Comparison of ENCODE assay signal across 6 worm cellular contexts in the genomic region with DNA sequence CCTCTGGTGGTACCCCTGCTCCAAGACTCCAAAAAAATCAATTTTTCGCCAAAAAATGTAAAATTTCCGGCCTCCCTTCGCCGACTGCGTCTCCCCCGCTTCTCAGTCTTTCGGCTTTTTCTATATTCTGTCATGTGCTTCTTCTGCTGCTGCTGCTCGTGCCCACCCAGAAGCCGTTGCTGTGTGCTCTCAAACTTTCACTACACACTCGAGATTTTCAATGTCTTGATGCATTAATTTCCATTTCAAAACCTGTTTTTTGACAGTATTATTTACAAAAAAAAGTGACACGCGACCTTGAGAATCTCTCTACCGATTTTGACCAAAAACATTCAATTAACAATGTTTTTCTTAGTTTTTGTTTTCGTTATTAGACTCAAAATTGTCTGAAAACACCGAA.
TF ChIP-seq lines count a peak whose summit lies in the region.

No protein-coding gene starts in this region.

TF ChIP-seq in whole organism, L1 larva, 84 proteins besides CTCF, POLR2A, EP300 and RAD21 (continues in another document):
- TF ChIP-seq hpl-2 (GFP tag; optimal IDR thresholded peaks at IDR 0.05; lab: Kevin White, UChicago) (no peak), efl-1 (optimal IDR thresholded peaks at IDR 0.05; lab: Kevin White, UChicago) (no peak), efl-1 (GFP tag; optimal IDR thresholded peaks at IDR 0.05 in 1 of 2; lab: Kevin White, UChicago) (peak in 1 of 2 experiments; percentile 50), nhr-71 (tag; optimal IDR thresholded peaks at IDR 0.05; lab: Kevin White, UChicago) (peak; percentile 35), nhr-20 (tag; optimal IDR thresholded peaks at IDR 0.05; lab: Kevin White, UChicago) (peak; percentile 30), grh-1 (GFP tag; IDR thresholded peaks at IDR 0.05; lab: Robert Waterston, UW) (peak; percentile 71), lsy-2 (tag; optimal IDR thresholded peaks at IDR 0.05; lab: Kevin White, UChicago) (peak in 1 of 2 experiments; percentile 22), nhr-47 (tag; optimal IDR thresholded peaks at IDR 0.05; lab: Kevin White, UChicago) (peak; percentile 11), lin-14 (GFP tag; optimal IDR thresholded peaks at IDR 0.05; lab: Kevin White, UChicago) (peak; percentile 50), blmp-1 (tag; optimal IDR thresholded peaks at IDR 0.05; lab: Kevin White, UChicago) (peak; percentile 73), ama-1 (optimal IDR thresholded peaks at IDR 0.05; lab: Kevin White, UChicago) (no peak), fkh-8 (tag; optimal IDR thresholded peaks at IDR 0.05; lab: Kevin White, UChicago) (peak; percentile 15), snu-23 (GFP tag; optimal IDR thresholded peaks at IDR 0.05; lab: Kevin White, UChicago) (peak; percentile 10), nhr-85 (tag; lab: Kevin White, UChicago) (peak; percentile 83), unc-30 (tag; optimal IDR thresholded peaks at IDR 0.05; lab: Kevin White, UChicago) (no peak)

TF ChIP-seq in whole organism, L2 larva, 48 proteins besides CTCF, POLR2A, EP300 and RAD21 (continues in another document):
- TF ChIP-seq ztf-11 (tag; optimal IDR thresholded peaks at IDR 0.05; lab: Kevin White, UChicago), result no peak
- TF ChIP-seq blmp-1 (tag; optimal IDR thresholded peaks at IDR 0.05; lab: Kevin White, UChicago; ENCODE audit: insufficient read depth), result peak; percentile 36
- TF ChIP-seq mdl-1 (tag; optimal IDR thresholded peaks at IDR 0.05; lab: Kevin White, UChicago), result no peak
- no peak for TF ChIP-seq fos-1 (tag; optimal IDR thresholded peaks at IDR 0.05; lab: Kevin White, UChicago)
- TF ChIP-seq ceh-82 (tag; optimal IDR thresholded peaks at IDR 0.05; lab: Kevin White, UChicago), result no peak
- TF ChIP-seq lin-11 (tag; optimal IDR thresholded peaks at IDR 0.05; lab: Kevin White, UChicago), result no peak
- no peak for TF ChIP-seq R02D3.7 (tag; optimal IDR thresholded peaks at IDR 0.05; lab: Kevin White, UChicago)
- no peak for TF ChIP-seq peb-1 (tag; optimal IDR thresholded peaks at IDR 0.05; lab: Kevin White, UChicago)
- no peak for TF ChIP-seq Y55F3AM.14 (GFP tag; optimal IDR thresholded peaks at IDR 0.05; lab: Kevin White, UChicago)
- no peak for TF ChIP-seq mbf-1 (tag; optimal IDR thresholded peaks at IDR 0.05; lab: Kevin White, UChicago)
- peak; percentile 32 for TF ChIP-seq C34F6.9 (tag; optimal IDR thresholded peaks at IDR 0.05; lab: Kevin White, UChicago)
- no peak for TF ChIP-seq nhr-6 (tag; optimal IDR thresholded peaks at IDR 0.05; lab: Kevin White, UChicago)
- peak; percentile 22 for TF ChIP-seq unc-55 (GFP tag; optimal IDR thresholded peaks at IDR 0.05; lab: Kevin White, UChicago)
- TF ChIP-seq lsy-2 (tag; optimal IDR thresholded peaks at IDR 0.05; lab: Kevin White, UChicago), result peak in 1 of 2 experiments; percentile 12

TF ChIP-seq in whole organism, L3 larva, 47 proteins besides CTCF, POLR2A, EP300 and RAD21:
- TF ChIP-seq egl-27 (tag; optimal IDR thresholded peaks at IDR 0.05; lab: Kevin White, UChicago) (no peak), nhr-23 (tag; optimal IDR thresholded peaks at IDR 0.05; lab: Kevin White, UChicago) (no peak), ZK546.5 (tag; optimal IDR thresholded peaks at IDR 0.05; lab: Kevin White, UChicago) (no peak), nhr-12 (tag; optimal IDR thresholded peaks at IDR 0.05; lab: Kevin White, UChicago) (no peak), aly-2 (tag; optimal IDR thresholded peaks at IDR 0.05; lab: Kevin White, UChicago) (no peak), nhr-67 (tag; optimal IDR thresholded peaks at IDR 0.05; lab: Kevin White, UChicago) (no peak), nhr-77 (tag; optimal IDR thresholded peaks at IDR 0.05; lab: Kevin White, UChicago) (no peak), lin-39 (tag; optimal IDR thresholded peaks at IDR 0.05; lab: Kevin White, UChicago) (peak; percentile 40), nfya-1 (tag; optimal IDR thresholded peaks at IDR 0.05; lab: Kevin White, UChicago; ENCODE audit: insufficient read depth) (peak; percentile 44), nhr-25 (tag; optimal IDR thresholded peaks at IDR 0.05; lab: Kevin White, UChicago) (peak; percentile 36)

TF ChIP-seq in whole organism, L4 larva, 104 proteins besides CTCF, POLR2A, EP300 and RAD21:
- TF ChIP-seq ztf-7 (tag; optimal IDR thresholded peaks at IDR 0.05; lab: Kevin White, UChicago) (no peak), hlh-30 (tag; optimal IDR thresholded peaks at IDR 0.05; lab: Kevin White, UChicago; ENCODE audit: insufficient read depth) (peak; percentile 80), mes-2 (tag; optimal IDR thresholded peaks at IDR 0.05; lab: Kevin White, UChicago; ENCODE audit: poor library complexity, severe bottlenecking) (peak; percentile 31), egl-43 (GFP tag; IDR thresholded peaks at IDR 0.05; lab: Robert Waterston, UW) (0 out of 2 replicates have a peak, but pooled peaks have one; percentile 48), F26F4.8 (GFP tag; conservative IDR thresholded peaks at IDR 0.05; lab: Robert Waterston, UW) (no peak)

TF ChIP-seq in whole organism, late embryonic, 69 proteins besides CTCF, POLR2A, EP300 and RAD21:
- TF ChIP-seq pqm-1 (tag; optimal IDR thresholded peaks at IDR 0.05; lab: Kevin White, UChicago), result no peak
- peak; percentile 52 for TF ChIP-seq hlh-30 (tag; optimal IDR thresholded peaks at IDR 0.05; lab: Kevin White, UChicago; ENCODE audit: insufficient read depth)

TF ChIP-seq in whole organism, young adult, 124 proteins besides CTCF, POLR2A, EP300 and RAD21:
- TF ChIP-seq ztf-3 (GFP tag; optimal IDR thresholded peaks at IDR 0.05; lab: Kevin White, UChicago) (no peak), lin-40 (tag; optimal IDR thresholded peaks at IDR 0.05; lab: Kevin White, UChicago) (no peak), gei-17 (GFP tag; optimal IDR thresholded peaks at IDR 0.05; lab: Kevin White, UChicago) (no peak), hmg-1.2 (GFP tag; IDR thresholded peaks at IDR 0.05; lab: Robert Waterston, UW) (peak; percentile 41; the same call in 1 of the 2 replicates), lsy-27 (tag; optimal IDR thresholded peaks at IDR 0.05; lab: Kevin White, UChicago; ENCODE audit: borderline replicate concordance, insufficient read depth) (no peak), zfh-2 (GFP tag; conservative IDR thresholded peaks at IDR 0.05; lab: Robert Waterston, UW) (0 out of 2 replicates have a peak, but pooled peaks have one; percentile 28), mel-28 (tag; optimal IDR thresholded peaks at IDR 0.05; lab: Kevin White, UChicago; ENCODE audit: borderline replicate concordance) (no peak), tbx-9 (tag; optimal IDR thresholded peaks at IDR 0.05; lab: Kevin White, UChicago; ENCODE audit: borderline replicate concordance) (no peak), ama-1 (optimal IDR thresholded peaks at IDR 0.05; lab: Kevin White, UChicago) (no peak), ama-1 (GFP tag; optimal IDR thresholded peaks at IDR 0.05; lab: Kevin White, UChicago) (peak in 1 of 2 experiments; percentile 1), hlh-26 (GFP tag; conservative IDR thresholded peaks at IDR 0.05; lab: Robert Waterston, UW) (no peak), efl-1 (GFP tag; optimal IDR thresholded peaks at IDR 0.05; lab: Kevin White, UChicago) (no peak), T26A5.8 (tag; optimal IDR thresholded peaks at IDR 0.05; lab: Kevin White, UChicago) (no peak), B0019.2 (GFP tag; conservative IDR thresholded peaks at IDR 0.05; lab: Robert Waterston, UW) (no peak), F33H1.4 (GFP tag; IDR thresholded peaks at IDR 0.05; lab: Robert Waterston, UW) (no peak)
